Worm (Caenorhabditis elegans): ENCODE results near the gene srw-7.

Gene srw-7

DNA sequence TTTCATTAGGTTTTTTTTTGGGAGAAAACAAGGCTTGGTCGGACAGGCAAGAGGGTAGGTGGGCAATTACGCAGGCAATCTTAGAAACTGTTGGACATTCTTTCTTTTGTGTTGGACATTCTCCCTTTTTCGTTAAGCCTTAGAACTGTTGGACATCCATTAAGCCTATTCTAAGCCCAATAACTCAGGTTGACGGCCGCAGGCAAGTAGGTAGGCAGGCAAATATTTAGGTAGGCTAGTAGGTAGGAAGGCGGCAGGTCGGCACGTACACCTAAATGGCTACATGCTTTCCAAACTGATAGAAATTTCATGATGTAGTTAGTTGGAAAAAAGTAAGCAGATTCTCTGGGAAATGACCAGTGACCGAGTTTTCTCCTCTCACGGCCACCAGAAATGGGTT lies 26.0 kb downstream of the srw-7 start:
- TF ChIP-seq C38D4.7 (GFP tag; optimal IDR thresholded peaks at IDR 0.05), result no peak
- no peak for TF ChIP-seq ahr-1 (tag; optimal IDR thresholded peaks at IDR 0.05)
- TF ChIP-seq pax-1 (tag; optimal IDR thresholded peaks at IDR 0.05), result no peak
- no peak for TF ChIP-seq odd-2 (tag; optimal IDR thresholded peaks at IDR 0.05)
- TF ChIP-seq pha-4 (tag; optimal IDR thresholded peaks at IDR 0.05), result no peak

DNA sequence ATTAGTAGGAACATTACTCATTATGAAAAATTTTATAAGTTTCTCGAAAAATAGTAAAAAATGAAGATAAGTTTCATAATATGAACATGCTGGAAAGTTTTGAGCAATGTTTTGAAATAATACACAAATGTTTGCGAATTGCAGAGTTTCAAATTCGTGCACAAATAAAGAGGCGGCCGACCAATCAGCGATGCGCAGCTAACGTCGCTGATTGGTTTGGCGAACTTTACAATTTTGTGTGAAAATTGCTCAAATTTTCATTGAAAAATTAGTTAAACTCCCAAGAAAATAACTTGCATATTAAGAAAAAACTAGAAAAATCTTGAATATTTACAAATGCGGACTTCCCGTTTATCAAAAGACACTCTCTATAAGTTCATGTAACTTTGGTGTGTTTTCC lies 26.6 kb downstream of the srw-7 start:
- peak; percentile 78 for TF ChIP-seq nfya-1 (tag; optimal IDR thresholded peaks at IDR 0.05)
- TF ChIP-seq rnt-1 (tag; optimal IDR thresholded peaks at IDR 0.05), result no peak

DNA sequence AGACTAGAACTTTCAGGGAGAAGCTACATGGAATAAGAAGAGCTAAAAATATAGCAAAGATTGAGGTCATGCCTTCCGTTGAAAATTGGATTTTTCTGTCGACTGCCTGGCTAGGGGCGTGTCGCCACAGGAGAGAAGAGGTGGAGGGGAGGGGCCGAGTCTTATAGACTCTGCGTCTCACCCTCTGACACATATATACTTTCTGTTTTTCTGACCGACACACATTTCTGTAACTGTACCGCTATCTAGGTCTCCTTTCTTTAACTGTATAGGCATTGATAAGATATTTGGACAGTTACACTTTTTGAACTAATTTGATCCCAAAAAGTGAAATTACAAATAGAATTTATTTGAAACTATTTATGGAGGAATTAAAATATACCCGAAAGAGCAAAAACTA lies 35.4 kb downstream of the srw-7 start:
- TF ChIP-seq dve-1 (tag; optimal IDR thresholded peaks at IDR 0.05), result no peak
- no peak for TF ChIP-seq syd-9 (tag; optimal IDR thresholded peaks at IDR 0.05)
- no peak for TF ChIP-seq elt-2 (tag; optimal IDR thresholded peaks at IDR 0.05)
- no peak for TF ChIP-seq ceh-31 (tag; optimal IDR thresholded peaks at IDR 0.05)
- no peak for TF ChIP-seq lin-11 (tag; optimal IDR thresholded peaks at IDR 0.05)
- no peak for TF ChIP-seq F13H6.1 (tag; optimal IDR thresholded peaks at IDR 0.05)
- TF ChIP-seq sox-2 (GFP tag; IDR thresholded peaks at IDR 0.05), result no peak
- no peak for TF ChIP-seq pax-1 (tag; optimal IDR thresholded peaks at IDR 0.05)
- no peak for TF ChIP-seq hlh-30 (tag; optimal IDR thresholded peaks at IDR 0.05; ENCODE audit: insufficient read depth)
- TF ChIP-seq ceh-19 (GFP tag; optimal IDR thresholded peaks at IDR 0.05), result no peak
- no peak for TF ChIP-seq che-1 (tag; optimal IDR thresholded peaks at IDR 0.05)
- no peak for TF ChIP-seq ceh-24 (tag; optimal IDR thresholded peaks at IDR 0.05)
- TF ChIP-seq ref-2 (tag; optimal IDR thresholded peaks at IDR 0.05), result no peak
- no peak for TF ChIP-seq T23F11.4 (GFP tag; optimal IDR thresholded peaks at IDR 0.05)

DNA sequence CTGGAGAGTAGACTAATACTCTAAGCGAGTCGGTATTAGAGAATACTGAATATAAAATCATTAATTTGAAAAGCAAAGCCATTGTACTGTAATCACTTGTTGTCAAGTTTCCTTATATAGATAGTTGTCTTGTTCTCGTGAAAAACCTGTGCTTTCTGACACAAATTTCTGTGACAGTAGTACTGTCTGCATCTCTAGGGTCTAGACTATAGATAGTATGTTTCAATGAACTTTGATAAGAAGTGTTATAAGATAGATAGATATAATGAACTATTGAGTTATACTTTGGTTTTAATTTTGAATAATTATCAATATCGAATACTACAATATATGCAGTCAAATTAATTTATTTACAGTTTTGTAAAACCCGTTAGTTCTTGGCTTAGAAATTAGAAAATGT lies 37.9 kb downstream of the srw-7 start, which contains the start of gene ugt-32:
TSS of gene ugt-32 (minus strand) at position 82 of the 400 bp plus-strand sequence.
- TF ChIP-seq unc-86 (tag; optimal IDR thresholded peaks at IDR 0.05), result no peak
- TF ChIP-seq unc-42 (tag; optimal IDR thresholded peaks at IDR 0.05), result no peak
- no peak for TF ChIP-seq hlh-15 (tag; optimal IDR thresholded peaks at IDR 0.05)
- no peak for TF ChIP-seq K09A11.1 (tag; optimal IDR thresholded peaks at IDR 0.05; ENCODE audit: insufficient read depth)
- no peak for TF ChIP-seq dve-1 (tag; optimal IDR thresholded peaks at IDR 0.05)
- TF ChIP-seq fax-1 (tag; optimal IDR thresholded peaks at IDR 0.05), result no peak

ce11 chrV:3847268-3847667 lies 41.2 kb downstream of the srw-7 start, which contains the start of gene nhr-185:
Gene nhr-185, minus strand, starts transcription at chrV:3847368.
- TF ChIP-seq ztf-16 (tag; optimal IDR thresholded peaks at IDR 0.05) (no peak), ceh-6 (GFP tag; optimal IDR thresholded peaks at IDR 0.05) (no peak), ceh-22 (tag; optimal IDR thresholded peaks at IDR 0.05) (no peak), ceh-31 (tag; optimal IDR thresholded peaks at IDR 0.05) (no peak), pax-1 (tag; optimal IDR thresholded peaks at IDR 0.05) (no peak), ceh-34 (tag; optimal IDR thresholded peaks at IDR 0.05) (no peak)

DNA sequence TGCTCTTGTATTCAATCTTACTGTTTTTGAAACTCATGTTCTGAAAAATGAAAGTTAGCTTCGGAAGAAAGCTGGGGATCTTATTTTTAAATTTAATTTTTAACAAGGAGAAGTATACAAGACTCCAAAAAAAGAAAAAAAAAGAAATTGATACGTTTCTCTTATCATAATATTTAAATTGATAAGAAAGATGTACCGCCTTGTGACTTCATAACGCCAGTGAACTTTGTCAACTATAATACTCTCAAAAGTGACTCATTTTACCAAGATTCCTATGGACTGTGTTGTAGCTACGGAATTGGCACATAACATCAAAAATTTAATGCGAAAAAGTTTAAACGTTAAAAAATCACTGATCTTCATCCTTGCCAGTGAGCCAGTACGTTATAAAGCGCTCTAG lies 45.7 kb downstream of the srw-7 start:
- no peak for TF ChIP-seq unc-86 (tag; optimal IDR thresholded peaks at IDR 0.05)
- no peak for TF ChIP-seq hlh-15 (tag; optimal IDR thresholded peaks at IDR 0.05)
- TF ChIP-seq elt-2 (tag; optimal IDR thresholded peaks at IDR 0.05), result no peak
- TF ChIP-seq che-1 (tag; optimal IDR thresholded peaks at IDR 0.05), result no peak
- no peak for TF ChIP-seq ceh-34 (tag; optimal IDR thresholded peaks at IDR 0.05)
- no peak for TF ChIP-seq ahr-1 (tag; optimal IDR thresholded peaks at IDR 0.05)
- no peak for TF ChIP-seq madf-2 (tag; optimal IDR thresholded peaks at IDR 0.05)
- no peak for TF ChIP-seq pha-2 (tag; optimal IDR thresholded peaks at IDR 0.05)
- TF ChIP-seq nfya-1 (tag; optimal IDR thresholded peaks at IDR 0.05), result no peak
- TF ChIP-seq unc-42 (tag; optimal IDR thresholded peaks at IDR 0.05), result no peak
- no peak for TF ChIP-seq sox-4 (tag; optimal IDR thresholded peaks at IDR 0.05)
- TF ChIP-seq fkh-10 (GFP tag; optimal IDR thresholded peaks at IDR 0.05), result no peak
- no peak for TF ChIP-seq hlh-13 (GFP tag; optimal IDR thresholded peaks at IDR 0.05)
